Worm (Caenorhabditis elegans): ENCODE results near the gene H04M03.11.
A peak's percentile ranks its signal among the peaks of the same experiment; 100 is the strongest.

The H04M03.11 gene

ce11 chrIV:5926643-5927042 is 42.2 kb upstream of the H04M03.11 start (continued):
- TF ChIP-seq C16A3.4 (tag; optimal IDR thresholded peaks at IDR 0.05): peak; percentile 25
- TF ChIP-seq nhr-12 (tag; optimal IDR thresholded peaks at IDR 0.05): no peak
- no peak for TF ChIP-seq nhr-47 (tag; optimal IDR thresholded peaks at IDR 0.05)
- TF ChIP-seq egl-27 (tag; optimal IDR thresholded peaks at IDR 0.05): no peak
- no peak for TF ChIP-seq mep-1 (tag; optimal IDR thresholded peaks at IDR 0.05)
- TF ChIP-seq nhr-28 (tag; optimal IDR thresholded peaks at IDR 0.05): no peak
- TF ChIP-seq isw-1 (GFP tag; IDR thresholded peaks at IDR 0.05): no peak
- TF ChIP-seq lir-3 (tag; optimal IDR thresholded peaks at IDR 0.05; ENCODE audit: poor library complexity): no peak
- TF ChIP-seq unc-30 (tag; optimal IDR thresholded peaks at IDR 0.05): no peak
- TF ChIP-seq ceh-8 (GFP tag; optimal IDR thresholded peaks at IDR 0.05): peak; percentile 58
- TF ChIP-seq swsn-7 (tag; optimal IDR thresholded peaks at IDR 0.05): no peak
- TF ChIP-seq nhr-85 (tag): peak; percentile 86
- peak; percentile 10 to 34 for TF ChIP-seq lsy-2 (tag; optimal IDR thresholded peaks at IDR 0.05)
- no peak for TF ChIP-seq unc-86 (tag; optimal IDR thresholded peaks at IDR 0.05)
- no peak for TF ChIP-seq tlp-1 (tag; optimal IDR thresholded peaks at IDR 0.05)
- TF ChIP-seq lin-14 (GFP tag; optimal IDR thresholded peaks at IDR 0.05): peak; percentile 86
- TF ChIP-seq mdl-1 (tag; optimal IDR thresholded peaks at IDR 0.05): no peak
- no peak for TF ChIP-seq nhr-76 (tag; optimal IDR thresholded peaks at IDR 0.05)
- no peak for TF ChIP-seq zip-4 (GFP tag; optimal IDR thresholded peaks at IDR 0.05)
- no peak for TF ChIP-seq fos-1 (tag; optimal IDR thresholded peaks at IDR 0.05)
- peak; percentile 89 for TF ChIP-seq blmp-1 (tag; optimal IDR thresholded peaks at IDR 0.05)
- TF ChIP-seq egl-13 (tag; optimal IDR thresholded peaks at IDR 0.05): no peak

DNA sequence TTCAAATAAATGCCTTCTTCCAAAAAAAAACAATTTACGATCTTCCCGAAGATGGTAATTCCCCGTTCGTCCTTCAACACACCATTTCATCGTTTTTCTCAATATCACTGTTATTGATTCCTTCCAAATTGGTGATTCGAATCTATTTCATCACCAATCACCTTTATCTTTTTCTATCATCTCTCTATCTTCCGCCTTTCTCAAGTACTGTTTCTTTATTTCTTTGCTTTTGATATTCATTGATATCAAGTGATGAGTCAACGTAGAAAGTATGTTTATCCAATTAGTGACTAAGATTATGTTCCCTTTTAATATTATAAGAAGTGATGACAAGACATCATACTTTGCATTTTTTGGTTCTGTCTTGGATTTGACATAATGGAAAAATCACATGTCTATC is 39.8 kb upstream of the H04M03.11 start:
- peak; percentile 54 for TF ChIP-seq blmp-1 (tag; optimal IDR thresholded peaks at IDR 0.05)
- TF ChIP-seq C16A3.4 (tag; optimal IDR thresholded peaks at IDR 0.05): no peak
- TF ChIP-seq efl-3 (GFP tag; optimal IDR thresholded peaks at IDR 0.05): no peak
- no peak for TF ChIP-seq nhr-77 (tag; optimal IDR thresholded peaks at IDR 0.05)
- no peak for TF ChIP-seq irx-1 (tag; optimal IDR thresholded peaks at IDR 0.05)
- no peak for TF ChIP-seq jun-1 (tag; optimal IDR thresholded peaks at IDR 0.05)
- peak in 3 of 6 experiments; percentile 4 to 58 (median 14) for TF ChIP-seq elt-3 (tag; optimal IDR thresholded peaks at IDR 0.05)
- no peak for TF ChIP-seq fkh-8 (tag; optimal IDR thresholded peaks at IDR 0.05)

ce11 chrIV:5923112-5923511 is 38.7 kb upstream of the H04M03.11 start:
- TF ChIP-seq blmp-1 (tag; optimal IDR thresholded peaks at IDR 0.05) (peak; percentile 9), pag-3 (tag; optimal IDR thresholded peaks at IDR 0.05; ENCODE audit: borderline replicate concordance, insufficient read depth) (no peak), lin-14 (GFP tag; optimal IDR thresholded peaks at IDR 0.05) (peak; percentile 13), sup-37 (GFP tag; optimal IDR thresholded peaks at IDR 0.05) (no peak), skn-1 (tag; optimal IDR thresholded peaks at IDR 0.05) (no peak), mdl-1 (tag; optimal IDR thresholded peaks at IDR 0.05) (no peak)

DNA sequence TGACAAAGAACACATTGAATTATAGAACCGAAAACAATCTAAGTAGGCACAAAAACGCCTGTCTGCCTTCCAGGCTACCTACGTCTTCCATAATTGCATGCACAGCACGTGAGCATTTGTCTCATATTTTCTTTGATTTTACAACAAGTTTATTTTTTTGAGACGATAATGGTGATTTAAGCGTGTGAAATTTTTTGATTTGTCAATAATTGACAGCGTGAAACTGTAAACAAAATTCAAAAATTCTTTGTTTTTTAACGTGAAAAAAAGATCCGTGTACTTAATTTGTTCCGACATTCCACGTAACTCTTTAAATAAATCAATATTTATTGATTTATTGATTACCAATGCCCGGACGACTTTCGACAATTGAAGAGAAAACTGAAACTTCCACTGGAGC is 32.6 kb upstream of the H04M03.11 start, which contains the start of gene dhhc-13:
TSS of gene dhhc-13 (plus strand) at position 301 of the 400 bp plus-strand sequence.
- TF ChIP-seq grh-1 (GFP tag; IDR thresholded peaks at IDR 0.05) (no peak), fkh-8 (tag; optimal IDR thresholded peaks at IDR 0.05) (no peak), nhr-28 (tag; optimal IDR thresholded peaks at IDR 0.05) (no peak), nhr-11 (tag; optimal IDR thresholded peaks at IDR 0.05) (no peak), egl-27 (tag; optimal IDR thresholded peaks at IDR 0.05) (no peak), zag-1 (tag; optimal IDR thresholded peaks at IDR 0.05) (no peak), ceh-82 (tag; optimal IDR thresholded peaks at IDR 0.05) (no peak), nhr-12 (tag; optimal IDR thresholded peaks at IDR 0.05) (no peak), lsy-2 (tag; optimal IDR thresholded peaks at IDR 0.05) (no peak), egl-13 (tag; optimal IDR thresholded peaks at IDR 0.05) (no peak), xbp-1 (tag; optimal IDR thresholded peaks at IDR 0.05) (no peak), sup-37 (GFP tag; optimal IDR thresholded peaks at IDR 0.05) (no peak), nhr-85 (tag) (no peak), elt-2 (tag; optimal IDR thresholded peaks at IDR 0.05) (no peak), zip-4 (GFP tag; optimal IDR thresholded peaks at IDR 0.05) (no peak), lin-39 (tag; optimal IDR thresholded peaks at IDR 0.05) (no peak), mab-9 (GFP tag; IDR thresholded peaks at IDR 0.05) (no peak), nhr-237 (tag; optimal IDR thresholded peaks at IDR 0.05) (no peak)
